Worm (Caenorhabditis elegans) whole organism, young adult: ENCODE data around the gene B0024.15.
A peak's percentile ranks its signal among the peaks of the same experiment; 100 is the strongest.

Source experiments
- B0035.1 ChIP-seq: sonication (generic microtip); optimal IDR thresholded peaks from 2 replicates; lab custom pipeline; 2016; ENCODE audit warnings: missing genetic modification characterization, mild to moderate bottlenecking, missing compliant biosample characterization, missing genotype, missing genetic modification reagents
- C06A6.2 ChIP-seq: fragments of 200-800 bp; sonication (Bioruptor generic); conservative IDR thresholded peaks from 2 replicates; pipeline ENCODE4 v1.3.6; 2022; ENCODE audit warnings: missing genetic modification characterization, missing compliant biosample characterization
- D2030.7 ChIP-seq: fragments of 200-800 bp; sonication (Bioruptor generic); IDR thresholded peaks from 2 replicates; pipeline ENCODE4 v1.3.6; 2022; ENCODE audit warnings: missing genetic modification reagents, missing genetic modification characterization, missing compliant biosample characterization
- F23B12.7 ChIP-seq: sonication (generic microtip); optimal IDR thresholded peaks from 2 replicates; lab custom pipeline; 2017; ENCODE audit warnings: missing genetic modification characterization, mild to moderate bottlenecking, missing compliant biosample characterization, antibody characterized with exemption, moderate library complexity; ENCODE audit not compliant: insufficient read depth
- F57A8.1 ChIP-seq: fragments of 200-800 bp; sonication (Bioruptor generic); optimal IDR thresholded peaks from 2 replicates; lab custom pipeline; 2018; ENCODE audit warnings: mild to moderate bottlenecking, missing genetic modification characterization, moderate library complexity, missing compliant biosample characterization
- K11D2.4 ChIP-seq: fragments of 200-800 bp; sonication (Bioruptor generic); IDR thresholded peaks from 2 replicates; pipeline ENCODE4 v1.3.6; 2022; ENCODE audit warnings: missing genetic modification reagents, missing genetic modification characterization, missing compliant biosample characterization
- Y53F4B.3 ChIP-seq: fragments of 200-800 bp; sonication (Bioruptor generic); IDR thresholded peaks from 2 replicates; pipeline ENCODE4 v1.3.6; 2022; ENCODE audit warnings: missing genetic modification reagents, missing genetic modification characterization, missing compliant biosample characterization
- Y53G8AR.9 ChIP-seq: fragments of 200-800 bp; sonication (Bioruptor generic); conservative IDR thresholded peaks from 2 replicates; pipeline ENCODE4 v1.3.6; 2022; ENCODE audit warnings: missing genetic modification reagents, missing genetic modification characterization, missing compliant biosample characterization
- Y56A3A.18 ChIP-seq: fragments of 200-800 bp; sonication (Bioruptor generic); IDR thresholded peaks from 2 replicates; pipeline ENCODE4 v1.3.6; 2022; ENCODE audit warnings: missing genetic modification reagents, missing genetic modification characterization, missing compliant biosample characterization
- Y67H2A.10 ChIP-seq: fragments of 200-800 bp; sonication (Bioruptor generic); conservative IDR thresholded peaks from 2 replicates; pipeline ENCODE4 v1.3.6; 2022; ENCODE audit warnings: missing genetic modification reagents, missing genetic modification characterization, missing compliant biosample characterization
- ZK185.1 ChIP-seq: sonication (generic microtip); optimal IDR thresholded peaks from 2 replicates; lab custom pipeline; 2016; ENCODE audit warnings: mild to moderate bottlenecking, missing genetic modification characterization, missing compliant biosample characterization; ENCODE audit not compliant: poor library complexity, severe bottlenecking
- aptf-2 ChIP-seq: fragments of 200-800 bp; sonication (Bioruptor generic); conservative IDR thresholded peaks from 2 replicates; pipeline ENCODE4 v1.3.6; 2022; ENCODE audit warnings: missing genetic modification reagents, missing genetic modification characterization, missing compliant biosample characterization
- athp-1 ChIP-seq: sonication (generic microtip); optimal IDR thresholded peaks from 2 replicates; lab custom pipeline; 2017; ENCODE audit warnings: mild to moderate bottlenecking, missing genetic modification characterization, missing compliant biosample characterization
- attf-5 ChIP-seq: fragments of 200-800 bp; sonication (Bioruptor generic); optimal IDR thresholded peaks from 2 replicates; lab custom pipeline; 2018; ENCODE audit warnings: mild to moderate bottlenecking, missing genetic modification characterization, missing compliant biosample characterization
- bed-2 ChIP-seq: fragments of 200-800 bp; sonication (Bioruptor generic); IDR thresholded peaks from 2 replicates; pipeline ENCODE4 v1.3.6; 2022; ENCODE audit warnings: missing genetic modification reagents, missing genetic modification characterization, missing compliant biosample characterization
- ccch-3 ChIP-seq: fragments of 200-800 bp; sonication (Bioruptor generic); optimal IDR thresholded peaks from 2 replicates; lab custom pipeline; 2018; ENCODE audit warnings: mild to moderate bottlenecking, missing genetic modification characterization, missing compliant biosample characterization
- cebp-2 ChIP-seq: fragments of 200-800 bp; sonication (Bioruptor generic); IDR thresholded peaks from 2 replicates; pipeline ENCODE4 v1.3.6; 2022; ENCODE audit warnings: missing genetic modification characterization, missing compliant biosample characterization
- ceh-100 ChIP-seq: fragments of 200-800 bp; sonication (Bioruptor generic); IDR thresholded peaks from 2 replicates; pipeline ENCODE4 v1.3.6; 2022; ENCODE audit warnings: missing genetic modification reagents, missing genetic modification characterization, missing compliant biosample characterization
- ceh-27 ChIP-seq: fragments of 200-800 bp; sonication (Bioruptor generic); optimal IDR thresholded peaks from 2 replicates; lab custom pipeline; 2018; ENCODE audit warnings: mild to moderate bottlenecking, missing genetic modification characterization, moderate library complexity, missing compliant biosample characterization
- ceh-58 ChIP-seq: fragments of 200-800 bp; sonication (Bioruptor generic); IDR thresholded peaks from 2 replicates; pipeline ENCODE4 v1.3.6; 2022; ENCODE audit warnings: missing genetic modification characterization, missing compliant biosample characterization
- ceh-91 ChIP-seq: fragments of 200-800 bp; sonication (Bioruptor generic); IDR thresholded peaks from 2 replicates; pipeline ENCODE4 v1.3.6; 2022; ENCODE audit warnings: missing genetic modification reagents, missing genetic modification characterization, missing compliant biosample characterization
- chd-7 ChIP-seq: sonication (generic microtip); optimal IDR thresholded peaks from 2 replicates; lab custom pipeline; 2016; ENCODE audit warnings: mild to moderate bottlenecking, missing genetic modification characterization, moderate library complexity, missing compliant biosample characterization
- dpl-1 ChIP-seq: fragments of 150-350 bp; optimal IDR thresholded peaks from 2 replicates; lab custom pipeline; 2014; ENCODE audit warnings: missing biosample characterization, missing genetic modification reagents, missing genetic modification characterization
- efl-1 ChIP-seq: fragments of 150-350 bp; optimal IDR thresholded peaks from 2 replicates; lab custom pipeline; 2014; ENCODE audit warnings: missing biosample characterization, missing genetic modification reagents, missing genetic modification characterization
- hmg-20 ChIP-seq: fragments of 200-800 bp; sonication (Bioruptor generic); IDR thresholded peaks from 2 replicates; pipeline ENCODE4 v1.3.6; 2022; ENCODE audit warnings: missing genetic modification reagents, missing genetic modification characterization, missing compliant biosample characterization
- hrde-1 ChIP-seq: sonication (generic microtip); optimal IDR thresholded peaks from 2 replicates; lab custom pipeline; 2016; ENCODE audit warnings: missing genetic modification characterization, mild to moderate bottlenecking, missing compliant biosample characterization, moderate library complexity, missing genotype, missing genetic modification reagents, borderline replicate concordance
- let-607 ChIP-seq, 2 experiments: fragments of 200-800 bp in 1 of 2; sonication (Bioruptor generic) in 1 of 2; sonication (generic microtip) in 1 of 2; optimal IDR thresholded peaks; 2 replicates each; lab custom pipeline; 2016 to 2018; ENCODE audit warnings: mild to moderate bottlenecking in 2 of 2, missing compliant biosample characterization in 2 of 2, missing genetic modification characterization in 2 of 2, moderate library complexity in 2 of 2, missing genotype in 1 of 2
- lin-26 ChIP-seq: fragments of 200-800 bp; sonication (Bioruptor generic); IDR thresholded peaks from 2 replicates; pipeline ENCODE4 v1.3.6; 2022; ENCODE audit warnings: missing genetic modification reagents, missing genetic modification characterization, missing compliant biosample characterization
- lin-40 ChIP-seq: sonication (generic microtip); optimal IDR thresholded peaks from 2 replicates; lab custom pipeline; 2016; ENCODE audit warnings: missing genetic modification characterization, mild to moderate bottlenecking, missing compliant biosample characterization, missing genotype, missing genetic modification reagents
- lin-54 ChIP-seq: fragments of 200-800 bp; sonication (Bioruptor generic); optimal IDR thresholded peaks from 2 replicates; lab custom pipeline; 2018; ENCODE audit warnings: mild to moderate bottlenecking, missing genetic modification characterization, missing compliant biosample characterization
- lir-1 ChIP-seq: fragments of 200-800 bp; sonication (Bioruptor generic); conservative IDR thresholded peaks from 2 replicates; pipeline ENCODE4 v1.3.6; 2022; ENCODE audit warnings: missing genetic modification reagents, missing genetic modification characterization, missing compliant biosample characterization
- lsy-27 ChIP-seq: sonication (generic microtip); optimal IDR thresholded peaks from 2 replicates; lab custom pipeline; 2017; ENCODE audit warnings: missing genetic modification characterization, mild to moderate bottlenecking, missing compliant biosample characterization, antibody characterized with exemption, missing genotype, borderline replicate concordance; ENCODE audit not compliant: insufficient read depth
- madf-6 ChIP-seq: fragments of 200-800 bp; sonication (Bioruptor generic); IDR thresholded peaks from 2 replicates; pipeline ENCODE4 v1.3.6; 2022; ENCODE audit warnings: missing genetic modification reagents, missing genetic modification characterization, missing compliant biosample characterization
- mcd-1 ChIP-seq: fragments of 200-800 bp; sonication (Bioruptor generic); IDR thresholded peaks from 2 replicates; pipeline ENCODE4 v1.3.6; 2022; ENCODE audit warnings: missing genetic modification reagents, missing genetic modification characterization, missing compliant biosample characterization
- mel-28 ChIP-seq: sonication (generic microtip); optimal IDR thresholded peaks from 2 replicates; lab custom pipeline; 2016; ENCODE audit warnings: borderline replicate concordance, mild to moderate bottlenecking, missing genetic modification characterization, missing compliant biosample characterization
- mes-4 ChIP-seq: sonication (generic microtip); optimal IDR thresholded peaks from 2 replicates; lab custom pipeline; 2016; ENCODE audit warnings: missing genotype, missing genetic modification characterization, missing compliant biosample characterization
- mxl-1 ChIP-seq: sonication (generic microtip); optimal IDR thresholded peaks from 2 replicates; lab custom pipeline; 2016; ENCODE audit warnings: missing genetic modification characterization, missing compliant biosample characterization
- pha-4 ChIP-seq: fragments of 150-350 bp; sonication (generic microtip); optimal IDR thresholded peaks from 2 replicates; lab custom pipeline; 2014; ENCODE audit warnings: missing biosample characterization, missing genetic modification reagents, missing genetic modification characterization
- rcor-1 ChIP-seq: fragments of 200-800 bp; sonication (Bioruptor generic); IDR thresholded peaks from 2 replicates; pipeline ENCODE4 v1.3.6; 2022; ENCODE audit warnings: missing genetic modification reagents, missing genetic modification characterization, missing compliant biosample characterization
- sea-2 ChIP-seq: fragments of 200-800 bp; sonication (Bioruptor generic); IDR thresholded peaks from 2 replicates; pipeline ENCODE4 v1.3.6; 2022; ENCODE audit warnings: missing genetic modification characterization, missing compliant biosample characterization
- snpc-1.1 ChIP-seq: sonication (generic microtip); optimal IDR thresholded peaks from 2 replicates; lab custom pipeline; 2017; ENCODE audit warnings: missing genetic modification characterization, mild to moderate bottlenecking, missing compliant biosample characterization, antibody characterized with exemption, moderate library complexity, missing genotype, missing genetic modification reagents; ENCODE audit not compliant: insufficient read depth
- tbx-9 ChIP-seq: sonication (generic microtip); optimal IDR thresholded peaks from 2 replicates; lab custom pipeline; 2016; ENCODE audit warnings: borderline replicate concordance, missing genetic modification characterization, inconsistent platforms, missing compliant biosample characterization
- unc-130 ChIP-seq: sonication (generic microtip); optimal IDR thresholded peaks from 2 replicates; lab custom pipeline; 2016; ENCODE audit warnings: missing genetic modification reagents, missing genetic modification characterization, missing compliant biosample characterization
- xnd-1 ChIP-seq: sonication (generic microtip); optimal IDR thresholded peaks from 2 replicates; lab custom pipeline; 2016; ENCODE audit warnings: missing genotype, missing genetic modification reagents, missing genetic modification characterization, missing compliant biosample characterization
- ztf-18 ChIP-seq: sonication (generic microtip); optimal IDR thresholded peaks from 2 replicates; lab custom pipeline; 2016; ENCODE audit warnings: missing genotype, mild to moderate bottlenecking, missing genetic modification characterization, missing compliant biosample characterization
- ztf-26 ChIP-seq: sonication (generic microtip); optimal IDR thresholded peaks from 2 replicates; lab custom pipeline; 2017; ENCODE audit warnings: missing genetic modification characterization, missing compliant biosample characterization
- ztf-28 ChIP-seq: fragments of 200-800 bp; sonication (Bioruptor generic); IDR thresholded peaks from 2 replicates; pipeline ENCODE4 v1.3.6; 2022; ENCODE audit warnings: missing genetic modification reagents, missing genetic modification characterization, missing compliant biosample characterization
- ztf-6 ChIP-seq: fragments of 200-800 bp; sonication (Bioruptor generic); IDR thresholded peaks from 2 replicates; pipeline ENCODE4 v1.3.6; 2022; ENCODE audit warnings: missing genetic modification reagents, missing genetic modification characterization, missing compliant biosample characterization

Gene B0024.15

ce11 chrV:10246443-10246885 lies 43.4 kb upstream of the B0024.15 start:
- no peak for TF ChIP-seq snpc-1.1 (tag; lab: Kevin White, UChicago)
- TF ChIP-seq lin-26 (GFP tag; lab: Robert Waterston, UW), result no peak
- no peak for TF ChIP-seq ztf-18 (tag; lab: Kevin White, UChicago)
- no peak for TF ChIP-seq lin-40 (tag; lab: Kevin White, UChicago)
- TF ChIP-seq xnd-1 (tag; lab: Kevin White, UChicago), result peak; percentile 1
- TF ChIP-seq ceh-27 (GFP tag; lab: Kevin White, UChicago), result no peak
- TF ChIP-seq sea-2 (GFP tag; lab: Robert Waterston, UW), result no peak
- TF ChIP-seq C06A6.2 (GFP tag; lab: Robert Waterston, UW), result no peak
- TF ChIP-seq ceh-58 (GFP tag; lab: Robert Waterston, UW), result no peak
- no peak for TF ChIP-seq mes-4
- TF ChIP-seq efl-1 (GFP tag; lab: Kevin White, UChicago), result peak; percentile 61
- no peak for TF ChIP-seq ceh-100
- TF ChIP-seq B0035.1 (tag; lab: Kevin White, UChicago), result no peak
- TF ChIP-seq K11D2.4 (GFP tag; lab: Robert Waterston, UW), result 0 out of 2 replicates have a peak, but pooled peaks have one; percentile 52
- no peak for TF ChIP-seq unc-130 (GFP tag; lab: Kevin White, UChicago)
- TF ChIP-seq lin-54 (GFP tag; lab: Kevin White, UChicago), result peak; percentile 59
- TF ChIP-seq mel-28, result no peak
- no peak for TF ChIP-seq ZK185.1
- no peak for TF ChIP-seq Y53G8AR.9 (GFP tag; lab: Robert Waterston, UW)
- no peak for TF ChIP-seq aptf-2 (GFP tag; lab: Robert Waterston, UW)
- no peak for TF ChIP-seq F23B12.7 (tag; lab: Kevin White, UChicago)
- no peak for TF ChIP-seq ccch-3 (GFP tag; lab: Kevin White, UChicago)
- TF ChIP-seq Y53F4B.3, result no peak
- no peak for TF ChIP-seq athp-1 (tag; lab: Kevin White, UChicago)
- no peak for TF ChIP-seq cebp-2 (GFP tag; lab: Robert Waterston, UW)
- TF ChIP-seq tbx-9 (tag; lab: Kevin White, UChicago), result no peak
- TF ChIP-seq let-607 (tag; optimal IDR thresholded peaks at IDR 0.05; lab: Kevin White, UChicago), result no peak
- no peak for TF ChIP-seq chd-7 (tag; lab: Kevin White, UChicago)
- TF ChIP-seq attf-5 (GFP tag; lab: Kevin White, UChicago), result peak; percentile 34
- peak; percentile 37; the same call in 1 of the 2 replicates for TF ChIP-seq D2030.7 (GFP tag; lab: Robert Waterston, UW)
- TF ChIP-seq ztf-6 (GFP tag; lab: Robert Waterston, UW), result no peak
- TF ChIP-seq hmg-20 (GFP tag; lab: Robert Waterston, UW), result no peak
- no peak for TF ChIP-seq hrde-1 (tag; lab: Kevin White, UChicago)
- no peak for TF ChIP-seq bed-2 (GFP tag; lab: Robert Waterston, UW)
- no peak for TF ChIP-seq rcor-1 (GFP tag; lab: Robert Waterston, UW)
- no peak for TF ChIP-seq F57A8.1 (GFP tag; lab: Kevin White, UChicago)
- no peak for TF ChIP-seq Y56A3A.18 (GFP tag; lab: Robert Waterston, UW)
- no peak for TF ChIP-seq mxl-1 (tag; lab: Kevin White, UChicago)
- TF ChIP-seq pha-4 (tag; lab: Kevin White, UChicago), result no peak
- no peak for TF ChIP-seq ztf-26 (tag; lab: Kevin White, UChicago)
- TF ChIP-seq ceh-91, result peak; percentile 46
- TF ChIP-seq mcd-1 (GFP tag; lab: Robert Waterston, UW), result no peak; the same call in 1 of the 2 replicates
- TF ChIP-seq lir-1 (GFP tag; lab: Robert Waterston, UW), result no peak
- TF ChIP-seq dpl-1, result peak; percentile 19
- TF ChIP-seq ztf-28 (GFP tag; lab: Robert Waterston, UW), result no peak
- no peak for TF ChIP-seq Y67H2A.10
- TF ChIP-seq lsy-27 (tag; lab: Kevin White, UChicago), result no peak
- peak; percentile 50 for TF ChIP-seq madf-6
